Worm (Caenorhabditis elegans) whole organism, L2 larva: Measurements from ENCODE around the gene C18G1.6.
A peak's percentile ranks its signal among the peaks of the same experiment; 100 is the strongest.

Experiments used
- C34F6.9 ChIP-seq: fragments of 150-350 bp; optimal IDR thresholded peaks from 2 replicates; lab custom pipeline; 2014; ENCODE audit warnings: missing biosample characterization, missing genetic modification characterization
- F13H6.1 ChIP-seq: sonication (generic microtip); optimal IDR thresholded peaks from 2 replicates; lab custom pipeline; 2016; ENCODE audit warnings: missing genetic modification characterization, missing compliant biosample characterization
- Y55F3AM.14 ChIP-seq: fragments of 200-800 bp; sonication (Bioruptor generic); optimal IDR thresholded peaks from 2 replicates; lab custom pipeline; 2018; ENCODE audit warnings: mild to moderate bottlenecking, missing genetic modification characterization, missing compliant biosample characterization
- ZK546.5 ChIP-seq: sonication (generic microtip); optimal IDR thresholded peaks from 2 replicates; lab custom pipeline; 2017; ENCODE audit warnings: missing biosample characterization, missing genetic modification characterization
- ama-1 ChIP-seq: fragments of 150-350 bp; optimal IDR thresholded peaks from 2 replicates; lab custom pipeline; 2018; ENCODE audit warnings: inconsistent platforms
- blmp-1 ChIP-seq: sonication (generic microtip); optimal IDR thresholded peaks from 2 replicates; lab custom pipeline; 2017; ENCODE audit warnings: missing genetic modification characterization, mild to moderate bottlenecking, missing compliant biosample characterization, antibody characterized with exemption, moderate library complexity; ENCODE audit not compliant: insufficient read depth
- ceh-16 ChIP-seq: fragments of 150-350 bp; optimal IDR thresholded peaks from 2 replicates; lab custom pipeline; 2014; ENCODE audit warnings: missing biosample characterization, missing genetic modification characterization
- ceh-82 ChIP-seq: fragments of 150-350 bp; optimal IDR thresholded peaks from 2 replicates; lab custom pipeline; 2014; ENCODE audit warnings: missing biosample characterization, missing genetic modification characterization
- crh-2 ChIP-seq: sonication (generic microtip); optimal IDR thresholded peaks from 2 replicates; lab custom pipeline; 2017; ENCODE audit warnings: missing biosample characterization, missing genetic modification characterization
- fos-1 ChIP-seq: fragments of 150-350 bp; optimal IDR thresholded peaks from 2 replicates; lab custom pipeline; 2014; ENCODE audit warnings: missing biosample characterization, missing genetic modification characterization
- gmeb-1 ChIP-seq: fragments of 150-350 bp; optimal IDR thresholded peaks from 2 replicates; lab custom pipeline; 2014; ENCODE audit warnings: missing biosample characterization, missing genetic modification characterization
- lin-11 ChIP-seq: fragments of 150-350 bp; sonication (generic microtip); optimal IDR thresholded peaks from 2 replicates; lab custom pipeline; 2014; ENCODE audit warnings: missing biosample characterization, missing genetic modification characterization, inconsistent platforms, mixed read lengths
- lin-13 ChIP-seq: fragments of 150-350 bp; optimal IDR thresholded peaks from 2 replicates; lab custom pipeline; 2014; ENCODE audit warnings: missing biosample characterization, missing genetic modification reagents, missing genetic modification characterization
- lin-39 ChIP-seq: fragments of 150-350 bp; optimal IDR thresholded peaks from 2 replicates; lab custom pipeline; 2014; ENCODE audit warnings: missing biosample characterization, missing genetic modification reagents, missing genetic modification characterization
- lsy-2 ChIP-seq, 2 experiments: fragments of 150-350 bp in 1 of 2; sonication (generic microtip) in 1 of 2; optimal IDR thresholded peaks; 2 replicates each; lab custom pipeline; 2014 to 2017; ENCODE audit warnings: missing biosample characterization in 2 of 2, missing genetic modification characterization in 2 of 2
- mab-5 ChIP-seq: fragments of 150-350 bp; optimal IDR thresholded peaks from 2 replicates; lab custom pipeline; 2014; ENCODE audit warnings: missing biosample characterization, missing genetic modification characterization
- mbf-1 ChIP-seq: sonication (generic microtip); optimal IDR thresholded peaks from 2 replicates; lab custom pipeline; 2017; ENCODE audit warnings: missing biosample characterization, missing genetic modification characterization
- mdl-1 ChIP-seq, 2 experiments: fragments of 150-350 bp in 1 of 2; sonication (generic microtip) in 1 of 2; optimal IDR thresholded peaks; 2 replicates each; lab custom pipeline; 2017; ENCODE audit warnings: missing biosample characterization in 2 of 2, missing genetic modification characterization in 2 of 2
- nhr-12 ChIP-seq: fragments of 150-350 bp; optimal IDR thresholded peaks from 2 replicates; lab custom pipeline; 2014; ENCODE audit warnings: missing biosample characterization, missing genetic modification characterization
- nhr-129 ChIP-seq: fragments of 150-350 bp; optimal IDR thresholded peaks from 2 replicates; lab custom pipeline; 2014; ENCODE audit warnings: missing biosample characterization, missing genetic modification characterization
- nhr-21 ChIP-seq: fragments of 150-350 bp; optimal IDR thresholded peaks from 2 replicates; lab custom pipeline; 2014; ENCODE audit warnings: missing biosample characterization, missing genetic modification characterization
- nhr-25 ChIP-seq: fragments of 150-350 bp; sonication (generic microtip); optimal IDR thresholded peaks from 3 replicates; lab custom pipeline; 2014; ENCODE audit warnings: missing biosample characterization, missing genetic modification characterization
- nhr-77 ChIP-seq: fragments of 150-350 bp; optimal IDR thresholded peaks from 2 replicates; lab custom pipeline; 2014; ENCODE audit warnings: missing biosample characterization, missing genetic modification characterization
- sem-4 ChIP-seq: fragments of 150-350 bp; optimal IDR thresholded peaks from 2 replicates; lab custom pipeline; 2014; ENCODE audit warnings: missing biosample characterization, missing genetic modification reagents, missing genetic modification characterization
- skn-1 ChIP-seq: sonication (generic microtip); optimal IDR thresholded peaks from 2 replicates; lab custom pipeline; 2017; ENCODE audit warnings: missing biosample characterization, missing genetic modification characterization
- sma-3 ChIP-seq: sonication (generic microtip); optimal IDR thresholded peaks from 2 replicates; lab custom pipeline; 2016; ENCODE audit warnings: missing genetic modification reagents, missing genetic modification characterization, missing compliant biosample characterization
- sma-9 ChIP-seq, 2 experiments: fragments of 150-350 bp in 1 of 2; sonication (generic microtip) in 1 of 2; optimal IDR thresholded peaks; 2 replicates each; lab custom pipeline; 2014 to 2016; ENCODE audit warnings: missing genetic modification characterization in 2 of 2, mild to moderate bottlenecking in 1 of 2, missing biosample characterization in 1 of 2, missing compliant biosample characterization in 1 of 2, missing genetic modification reagents in 1 of 2, moderate library complexity in 1 of 2
- snpc-4 ChIP-seq: fragments of 150-350 bp; optimal IDR thresholded peaks from 2 replicates; lab custom pipeline; 2014; ENCODE audit warnings: missing biosample characterization, missing genetic modification characterization
- unc-55 ChIP-seq: fragments of 150-350 bp; sonication (generic microtip); optimal IDR thresholded peaks from 3 replicates; lab custom pipeline; 2014; ENCODE audit warnings: missing biosample characterization, missing genetic modification reagents, missing genetic modification characterization
- unc-62 ChIP-seq: fragments of 150-350 bp; optimal IDR thresholded peaks from 2 replicates; lab custom pipeline; 2014; ENCODE audit warnings: missing biosample characterization, missing genetic modification reagents, missing genetic modification characterization
- zag-1 ChIP-seq: fragments of 150-350 bp; optimal IDR thresholded peaks from 2 replicates; lab custom pipeline; 2014; ENCODE audit warnings: missing biosample characterization, missing genetic modification characterization
- ztf-1 ChIP-seq: fragments of 200-800 bp; sonication (Bioruptor generic); conservative IDR thresholded peaks from 2 replicates; pipeline ENCODE4 v1.3.6; 2022; ENCODE audit warnings: missing genetic modification characterization, missing compliant biosample characterization
- ztf-11 ChIP-seq: sonication (generic microtip); optimal IDR thresholded peaks from 2 replicates; lab custom pipeline; 2017; ENCODE audit warnings: missing biosample characterization, missing genetic modification characterization
- ztf-4 ChIP-seq: fragments of 150-350 bp; optimal IDR thresholded peaks from 2 replicates; lab custom pipeline; 2014; ENCODE audit warnings: missing biosample characterization, missing genetic modification characterization

C18G1.6 gene

DNA sequence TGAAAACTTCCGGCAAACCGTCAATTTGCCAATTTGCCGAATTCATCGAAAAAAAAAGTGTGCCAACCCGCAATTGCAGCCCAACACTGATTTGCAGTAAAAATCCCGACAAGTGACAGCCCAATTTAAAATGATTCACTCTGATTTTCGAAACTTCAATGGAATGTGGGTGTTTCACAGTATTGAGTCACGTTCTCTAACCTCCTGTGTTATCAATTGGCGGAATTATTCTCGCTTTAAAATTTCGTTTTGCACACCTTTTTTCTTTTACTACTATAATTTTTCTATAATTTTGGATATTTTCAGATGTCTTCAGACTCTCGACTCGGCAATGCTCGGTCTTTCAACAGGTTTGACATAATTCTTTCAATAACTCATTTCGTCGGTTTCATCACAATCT is 28.1 kb upstream of the C18G1.6 start, which contains the start of gene F39G3.5:
Gene F39G3.5, plus strand, starts transcription at position 301 of the 400 bp plus-strand sequence.
- no peak for TF ChIP-seq snpc-4 (tag; lab: Kevin White, UChicago)
- no peak for TF ChIP-seq unc-55 (GFP tag; lab: Kevin White, UChicago)
- no peak for TF ChIP-seq nhr-129 (tag; lab: Kevin White, UChicago)
- TF ChIP-seq unc-62, result no peak
- TF ChIP-seq nhr-12, result no peak
- no peak for TF ChIP-seq ztf-4 (tag; lab: Kevin White, UChicago)
- no peak for TF ChIP-seq ceh-16
- TF ChIP-seq lin-13 (GFP tag; lab: Kevin White, UChicago), result no peak
- TF ChIP-seq lin-39 (tag; lab: Kevin White, UChicago), result no peak
- no peak for TF ChIP-seq zag-1 (tag; lab: Kevin White, UChicago)
- no peak for TF ChIP-seq blmp-1 (tag; lab: Kevin White, UChicago)
- TF ChIP-seq fos-1, result no peak
- no peak for TF ChIP-seq ama-1 (lab: Kevin White, UChicago)
- no peak for TF ChIP-seq ztf-1 (GFP tag; lab: Robert Waterston, UW)
- no peak for TF ChIP-seq ZK546.5 (tag; lab: Kevin White, UChicago)
- TF ChIP-seq, all 48 proteins: peak for 0

DNA sequence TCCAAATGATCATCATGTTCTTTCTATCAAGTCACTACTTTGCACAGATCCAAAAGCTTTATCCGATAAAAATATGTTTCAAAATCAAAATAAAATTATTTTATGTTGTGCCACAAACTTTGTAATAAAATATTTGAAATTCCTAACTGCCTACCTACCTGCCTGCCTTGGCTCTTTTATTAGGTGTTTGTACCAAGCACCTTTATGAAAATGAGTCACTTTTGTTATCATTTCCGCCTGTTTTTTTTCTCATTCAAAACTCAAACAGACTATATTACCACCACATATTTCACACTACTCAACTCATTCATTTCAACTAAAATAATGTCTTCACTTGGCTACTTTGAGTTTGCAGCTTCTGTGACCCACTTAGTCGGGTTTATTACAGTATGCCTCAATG is 25.9 kb upstream of the C18G1.6 start, which contains the start of gene F39G3.4:
Gene F39G3.4, plus strand, starts transcription at position 301 of the 400 bp plus-strand sequence.
- no peak for TF ChIP-seq mbf-1 (tag; lab: Kevin White, UChicago)
- no peak for TF ChIP-seq sem-4 (tag; lab: Kevin White, UChicago)
- TF ChIP-seq nhr-129 (tag; lab: Kevin White, UChicago), result no peak
- TF ChIP-seq ceh-82, result no peak

DNA sequence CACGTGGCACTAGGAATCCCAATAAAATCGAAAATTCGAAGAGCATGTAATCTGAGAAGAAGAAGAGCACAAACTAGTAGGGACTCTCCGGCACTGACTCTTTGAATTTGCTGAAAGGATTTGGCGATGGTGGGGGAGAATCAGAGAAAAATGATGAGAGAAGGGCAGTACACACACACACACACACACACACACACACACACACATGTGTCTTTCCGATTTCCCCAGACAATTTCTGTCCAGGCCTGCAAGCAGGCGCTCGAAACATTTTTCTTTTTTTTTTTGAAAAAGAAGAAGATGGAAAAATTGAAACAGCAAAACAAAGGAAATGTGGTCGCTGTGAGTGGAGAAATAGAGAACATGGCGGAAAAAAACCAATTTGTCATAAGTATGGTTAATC is 20.3 kb upstream of the C18G1.6 start, which contains the start of gene tig-2:
Gene tig-2, minus strand, starts transcription at position 87 of the 400 bp plus-strand sequence.
- TF ChIP-seq lsy-2 (tag; optimal IDR thresholded peaks at IDR 0.05; lab: Kevin White, UChicago), result peak in 1 of 2 experiments; percentile 20
- peak; percentile 54 for TF ChIP-seq nhr-129 (tag; lab: Kevin White, UChicago)
- peak; percentile 58 for TF ChIP-seq F13H6.1 (tag; lab: Kevin White, UChicago)
- no peak for TF ChIP-seq ztf-4 (tag; lab: Kevin White, UChicago)
- no peak for TF ChIP-seq ztf-11
- no peak for TF ChIP-seq mdl-1 (tag; optimal IDR thresholded peaks at IDR 0.05; lab: Kevin White, UChicago)
- TF ChIP-seq crh-2, result peak; percentile 2
- TF ChIP-seq lin-13 (GFP tag; lab: Kevin White, UChicago), result peak; percentile 1
- TF ChIP-seq Y55F3AM.14 (GFP tag; lab: Kevin White, UChicago), result peak; percentile 59
- peak; percentile 29 for TF ChIP-seq C34F6.9 (tag; lab: Kevin White, UChicago)

DNA sequence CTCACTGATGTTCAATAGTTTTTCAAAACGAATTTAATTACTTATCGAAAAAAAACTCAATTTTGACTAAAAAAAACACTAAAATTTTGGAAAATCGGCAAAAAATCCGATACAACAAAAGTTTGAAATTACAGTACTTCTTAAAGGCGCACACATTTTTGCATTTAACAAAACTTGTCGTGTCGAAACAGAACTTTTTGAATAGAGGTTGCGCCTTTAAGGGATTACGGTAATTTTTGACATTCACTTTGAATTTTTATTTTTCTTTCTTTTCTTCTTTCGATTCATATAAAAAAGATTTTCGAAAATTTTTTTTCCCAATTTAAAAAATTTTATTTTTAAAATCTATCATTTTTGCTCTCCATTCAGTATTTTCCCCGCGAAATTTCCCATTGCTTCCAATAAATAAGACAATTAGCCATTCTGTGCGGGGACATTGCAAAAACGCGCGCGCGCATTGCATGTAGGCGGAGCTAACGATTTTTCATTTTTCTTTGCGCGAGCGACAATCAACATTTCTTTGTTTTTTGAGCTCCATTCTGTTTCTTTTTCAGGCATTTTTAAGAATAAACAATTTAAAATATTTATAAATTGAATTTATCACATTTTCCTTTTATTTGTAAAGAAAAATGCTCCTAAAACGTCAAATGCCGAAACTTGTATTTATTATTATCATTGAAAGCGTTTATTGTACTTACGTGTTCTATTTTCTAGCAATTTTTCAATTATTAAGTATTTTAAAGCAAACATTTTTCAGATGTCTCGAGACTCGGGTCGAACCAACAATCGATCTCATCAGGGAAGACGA is 19.0 kb upstream of the C18G1.6 start, which contains the start of gene F39G3.3:
Gene F39G3.3, plus strand, starts transcription at position 758 of the 808 bp plus-strand sequence.
- TF ChIP-seq ceh-82, result no peak
- TF ChIP-seq lin-13 (GFP tag; lab: Kevin White, UChicago), result peak; percentile 59
- TF ChIP-seq fos-1, result peak; percentile 30
- TF ChIP-seq lsy-2 (tag; optimal IDR thresholded peaks at IDR 0.05; lab: Kevin White, UChicago), result peak in 1 of 2 experiments; percentile 67
- TF ChIP-seq sma-3 (GFP tag; lab: Kevin White, UChicago), result peak; percentile 40
- no peak for TF ChIP-seq mbf-1 (tag; lab: Kevin White, UChicago)
- no peak for TF ChIP-seq nhr-77 (tag; lab: Kevin White, UChicago)
- peak; percentile 3 for TF ChIP-seq ama-1 (lab: Kevin White, UChicago)
- no peak for TF ChIP-seq nhr-12
- peak; percentile 71 for TF ChIP-seq mab-5
- peak; percentile 60 for TF ChIP-seq C34F6.9 (tag; lab: Kevin White, UChicago)
- TF ChIP-seq skn-1, result peak; percentile 12
- TF ChIP-seq sma-9 (GFP tag; optimal IDR thresholded peaks at IDR 0.05; lab: Kevin White, UChicago), result peak; percentile 51
- no peak for TF ChIP-seq sma-9 (tag; optimal IDR thresholded peaks at IDR 0.05; lab: Kevin White, UChicago)
- TF ChIP-seq F13H6.1 (tag; lab: Kevin White, UChicago), result peak; percentile 58
- TF ChIP-seq unc-62, result no peak
- peak; percentile 69 for TF ChIP-seq gmeb-1 (tag; lab: Kevin White, UChicago)
- peak; percentile 73 for TF ChIP-seq unc-55 (GFP tag; lab: Kevin White, UChicago)
- TF ChIP-seq nhr-21, result peak; percentile 6
- TF ChIP-seq crh-2, result peak; percentile 42
- peak; percentile 54 for TF ChIP-seq nhr-25 (tag; lab: Kevin White, UChicago)
- peak; percentile 48 for TF ChIP-seq sem-4 (tag; lab: Kevin White, UChicago)
- peak; percentile 38 for TF ChIP-seq nhr-129 (tag; lab: Kevin White, UChicago)
- TF ChIP-seq lin-11 (tag; lab: Kevin White, UChicago), result peak; percentile 47
- TF ChIP-seq, all 48 proteins: peak for 18
